Fruit fly (Drosophila melanogaster): Measurements from ENCODE around the gene Lasp.

Lasp gene

dm6 chr3L:16657014-16657413, 54.5 kb downstream of the Lasp start (continued):
- TF ChIP-seq eg (GFP tag; IDR thresholded peaks at IDR 0.05), result 0 out of 3 replicates have a peak, but pooled peaks have one; percentile 42
- peak; percentile 49 for TF ChIP-seq vri (GFP tag; optimal IDR thresholded peaks at IDR 0.05)
- TF ChIP-seq ss (GFP tag; optimal IDR thresholded peaks at IDR 0.05), result no peak
- peak; percentile 24 for TF ChIP-seq Sox14 (GFP tag; optimal IDR thresholded peaks at IDR 0.05)
- peak; percentile 79 for TF ChIP-seq Eip78C (GFP tag)
- no peak for TF ChIP-seq CG6854 (GFP tag; optimal IDR thresholded peaks at IDR 0.05)
- peak; percentile 26 for TF ChIP-seq Smox (GFP tag; optimal IDR thresholded peaks at IDR 0.05)
- TF ChIP-seq CG11902 (GFP tag; optimal IDR thresholded peaks at IDR 0.05), result no peak
- peak; percentile 57 for TF ChIP-seq Met (GFP tag; optimal IDR thresholded peaks at IDR 0.05)
- TF ChIP-seq net (GFP tag; optimal IDR thresholded peaks at IDR 0.05), result peak; percentile 41
- TF ChIP-seq CG3919 (GFP tag; optimal IDR thresholded peaks at IDR 0.05), result peak; percentile 45
- TF ChIP-seq fd85E (GFP tag; optimal IDR thresholded peaks at IDR 0.05), result no peak
- no peak for TF ChIP-seq Eip93F (GFP tag; optimal IDR thresholded peaks at IDR 0.05)
- peak; percentile 12 for TF ChIP-seq CG16779 (tag; optimal IDR thresholded peaks at IDR 0.05)
- TF ChIP-seq acj6 (GFP tag; optimal IDR thresholded peaks at IDR 0.05), result peak; percentile 23
- peak; percentile 4 for TF ChIP-seq CG3032 (tag; optimal IDR thresholded peaks at IDR 0.05)
- peak; percentile 17 for TF ChIP-seq Hr39 (GFP tag; optimal IDR thresholded peaks at IDR 0.05)
- TF ChIP-seq esn (GFP tag; optimal IDR thresholded peaks at IDR 0.05), result peak; percentile 39
- peak; percentile 61 for TF ChIP-seq CG8119 (GFP tag; IDR thresholded peaks at IDR 0.05)
- peak; percentile 75 for TF ChIP-seq svp (GFP tag)
- TF ChIP-seq Hr38 (GFP tag; optimal IDR thresholded peaks at IDR 0.05), result no peak
- no peak for TF ChIP-seq CG34406 (GFP tag; optimal IDR thresholded peaks at IDR 0.05)
- peak in 1 of 2 experiments; percentile 36 for TF ChIP-seq salr (GFP tag; optimal IDR thresholded peaks at IDR 0.05)
- TF ChIP-seq CG4318 (GFP tag; optimal IDR thresholded peaks at IDR 0.05), result no peak
- peak; percentile 74 for TF ChIP-seq CG32006 (GFP tag; optimal IDR thresholded peaks at IDR 0.05)
- TF ChIP-seq CG11762 (GFP tag; optimal IDR thresholded peaks at IDR 0.05; ENCODE audit: insufficient read depth), result no peak
- TF ChIP-seq CG10669 (GFP tag; optimal IDR thresholded peaks at IDR 0.05), result peak; percentile 27
- peak; percentile 55 for TF ChIP-seq Hr4 (GFP tag; optimal IDR thresholded peaks at IDR 0.05)
- TF ChIP-seq dsx (GFP tag; optimal IDR thresholded peaks at IDR 0.05; ENCODE audit: poor library complexity, severe bottlenecking), result no peak
- peak; percentile 23 for TF ChIP-seq Eip75B (GFP tag; optimal IDR thresholded peaks at IDR 0.05)
- TF ChIP-seq spab (GFP tag; optimal IDR thresholded peaks at IDR 0.05), result peak; percentile 34
- TF ChIP-seq Lpt (GFP tag; optimal IDR thresholded peaks at IDR 0.05), result peak; percentile 27

DNA sequence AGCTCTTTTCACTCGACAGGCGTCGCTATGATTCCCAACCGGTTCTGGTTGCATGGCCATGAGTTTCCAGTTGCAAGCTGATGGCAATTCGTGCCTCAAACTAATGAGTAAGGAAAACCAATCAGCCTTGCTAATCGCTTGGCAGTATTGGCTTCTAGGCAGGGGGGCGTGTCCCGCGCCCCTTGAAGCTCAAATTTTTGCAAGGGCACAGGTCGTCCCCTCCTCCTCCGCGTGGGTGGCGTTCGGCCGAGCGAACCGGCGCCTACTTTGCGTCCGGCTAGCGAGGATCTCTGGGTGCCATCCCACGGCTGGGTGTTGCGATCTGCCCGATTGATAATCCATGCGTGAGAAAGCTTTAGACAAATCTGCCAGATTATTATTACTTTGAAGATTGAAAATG, 57.8 kb downstream of the Lasp start:
- peak; percentile 60 for TF ChIP-seq svp (GFP tag)
- TF ChIP-seq Eip75B (GFP tag; optimal IDR thresholded peaks at IDR 0.05), result no peak

DNA sequence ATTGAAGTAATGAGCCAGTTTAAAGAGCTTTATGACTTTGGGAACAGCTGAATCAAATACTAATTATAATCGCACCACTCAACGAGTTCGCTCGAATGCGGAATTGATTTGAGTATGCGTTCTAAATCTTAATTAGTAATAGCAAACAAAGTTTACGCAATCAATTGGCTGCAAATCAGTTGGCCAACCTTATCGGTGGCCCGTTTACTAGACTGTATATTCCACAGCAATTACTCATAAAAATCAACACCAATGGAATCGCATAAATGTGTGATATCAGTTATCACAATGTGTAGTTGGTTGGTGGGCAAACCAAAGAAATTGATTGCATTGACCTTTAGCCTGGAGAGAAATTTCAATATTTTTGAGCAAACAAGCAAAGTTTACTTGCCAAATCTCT, 58.9 kb downstream of the Lasp start:
- TF ChIP-seq vri (GFP tag; optimal IDR thresholded peaks at IDR 0.05) (peak; percentile 31), Met (GFP tag; optimal IDR thresholded peaks at IDR 0.05) (no peak), CG32006 (GFP tag; optimal IDR thresholded peaks at IDR 0.05) (no peak)

dm6 chr3L:16651127-16651526, 60.4 kb downstream of the Lasp start:
- TF ChIP-seq CG34406 (GFP tag; optimal IDR thresholded peaks at IDR 0.05), result no peak
- no peak for TF ChIP-seq Gug (GFP tag; IDR thresholded peaks at IDR 0.05)
- TF ChIP-seq esn (GFP tag; optimal IDR thresholded peaks at IDR 0.05), result no peak
- peak in 1 of 2 experiments; percentile 38 for TF ChIP-seq ss (GFP tag; optimal IDR thresholded peaks at IDR 0.05)
- peak; percentile 67 for TF ChIP-seq CG1621 (tag; optimal IDR thresholded peaks at IDR 0.05)

dm6 chr3L:16650078-16650477, 61.4 kb downstream of the Lasp start:
- TF ChIP-seq lz (GFP tag; optimal IDR thresholded peaks at IDR 0.05), result no peak
- no peak for TF ChIP-seq CG3032 (tag; optimal IDR thresholded peaks at IDR 0.05)
- no peak for TF ChIP-seq Blimp-1 (GFP tag; optimal IDR thresholded peaks at IDR 0.05)
- TF ChIP-seq esn (GFP tag; optimal IDR thresholded peaks at IDR 0.05), result no peak
- no peak for TF ChIP-seq fd85E (GFP tag; optimal IDR thresholded peaks at IDR 0.05)
